Fruit fly (Drosophila melanogaster): ENCODE measurements around the gene Obp19c.
A peak's percentile ranks its signal among the peaks of the same experiment; 100 is the strongest.

Obp19c gene

DNA sequence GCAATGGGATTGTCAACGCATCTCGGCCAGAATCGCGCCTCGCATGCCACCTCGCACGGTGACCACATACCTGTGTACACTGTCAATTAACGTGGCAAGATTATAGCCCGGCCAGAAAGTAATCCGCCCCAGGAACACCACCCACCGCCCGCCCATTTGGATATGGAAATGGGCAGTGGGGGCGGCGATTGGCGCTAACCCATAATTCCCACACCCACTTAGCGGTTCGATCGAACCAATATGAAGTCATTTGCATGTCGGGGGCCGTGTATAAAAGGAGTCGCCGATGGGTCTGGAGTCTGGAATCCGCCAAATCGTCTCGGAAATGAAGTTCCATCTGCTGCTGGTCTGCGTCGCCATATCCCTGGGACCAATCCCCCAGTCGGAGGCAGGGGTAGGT is 3.3 kb downstream of the Obp19c start, which contains the start of gene Obp19a:
Gene Obp19a, plus strand, starts transcription at position 301 of the 400 bp plus-strand sequence.
- TF ChIP-seq achi (GFP tag; optimal IDR thresholded peaks at IDR 0.05) (no peak), Sox15 (GFP tag; optimal IDR thresholded peaks at IDR 0.05) (no peak), CG3032 (tag; optimal IDR thresholded peaks at IDR 0.05) (no peak), Eip75B (GFP tag; optimal IDR thresholded peaks at IDR 0.05) (no peak), CG3919 (GFP tag; optimal IDR thresholded peaks at IDR 0.05) (no peak), CG6163 (GFP tag; IDR thresholded peaks at IDR 0.05) (no peak)

DNA sequence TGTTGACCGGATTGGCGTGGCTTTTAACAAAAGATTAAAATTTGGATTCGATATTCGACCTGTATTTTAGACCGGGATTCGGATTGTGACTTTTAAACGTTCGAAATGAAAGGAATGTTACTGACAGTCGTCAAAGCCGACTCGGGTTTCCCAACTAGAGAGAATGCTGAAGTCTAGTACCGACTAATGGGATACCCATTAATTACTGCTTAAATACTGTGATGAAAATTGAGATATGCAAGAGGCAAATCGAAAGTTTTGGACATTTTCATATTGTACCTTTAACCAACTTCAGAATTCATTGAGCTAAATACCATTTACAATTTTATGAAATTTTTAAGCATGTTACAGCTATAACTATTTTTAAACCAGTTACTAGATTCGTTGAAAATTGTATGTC is 4.7 kb downstream of the Obp19c start, which contains the start of gene CG15458:
Gene CG15458, minus strand, starts transcription at position 101 of the 400 bp plus-strand sequence.
- TF ChIP-seq pdm3 (GFP tag; optimal IDR thresholded peaks at IDR 0.05) (no peak), Hr38 (GFP tag; optimal IDR thresholded peaks at IDR 0.05) (no peak), CG15336 (GFP tag; IDR thresholded peaks at IDR 0.05) (no peak), CG8119 (GFP tag; IDR thresholded peaks at IDR 0.05) (no peak), CG34406 (GFP tag; optimal IDR thresholded peaks at IDR 0.05) (no peak), CG11762 (GFP tag; optimal IDR thresholded peaks at IDR 0.05; ENCODE audit: insufficient read depth) (no peak), CG6276 (GFP tag; optimal IDR thresholded peaks at IDR 0.05) (no peak)

DNA sequence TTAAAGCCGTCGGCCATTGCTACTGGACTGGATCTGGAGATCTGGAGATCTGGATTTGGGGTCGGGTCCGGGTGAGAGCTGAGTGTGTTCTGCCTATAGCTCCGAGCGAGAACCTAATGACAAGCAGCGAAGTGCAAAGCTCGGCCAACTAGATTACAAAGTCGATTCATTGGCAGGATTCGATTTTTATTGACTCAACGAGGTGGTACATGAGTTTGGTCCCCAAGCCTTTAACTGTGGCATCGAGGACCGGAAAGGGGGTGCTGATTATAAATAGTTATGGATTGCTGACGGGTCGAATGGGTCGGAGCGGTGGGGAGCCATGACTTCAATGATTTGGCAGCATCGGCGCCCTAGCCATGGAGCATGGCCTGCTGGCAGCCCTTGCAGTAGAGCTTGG is 5.3 kb downstream of the Obp19c start, which contains the start of gene CG15459:
Gene CG15459, minus strand, starts transcription at position 101 of the 400 bp plus-strand sequence.
- TF ChIP-seq CG8632 (GFP tag; optimal IDR thresholded peaks at IDR 0.05) (no peak), CG1621 (tag; optimal IDR thresholded peaks at IDR 0.05) (no peak), CG4318 (GFP tag; optimal IDR thresholded peaks at IDR 0.05) (no peak), Sox102F (GFP tag; optimal IDR thresholded peaks at IDR 0.05) (no peak), Met (GFP tag; optimal IDR thresholded peaks at IDR 0.05) (no peak), Lpt (GFP tag; optimal IDR thresholded peaks at IDR 0.05) (no peak), Eip75B (GFP tag; optimal IDR thresholded peaks at IDR 0.05) (no peak), CG11902 (GFP tag; optimal IDR thresholded peaks at IDR 0.05) (no peak), CG34406 (GFP tag; optimal IDR thresholded peaks at IDR 0.05) (no peak), CG15336 (GFP tag; IDR thresholded peaks at IDR 0.05) (no peak), net (GFP tag; optimal IDR thresholded peaks at IDR 0.05) (no peak), vri (GFP tag; optimal IDR thresholded peaks at IDR 0.05) (no peak)

dm6 chrX:20411635-20412034 is 7.1 kb downstream of the Obp19c start:
- TF ChIP-seq CG6163 (GFP tag; IDR thresholded peaks at IDR 0.05), result no peak
- no peak for TF ChIP-seq CG3032 (tag; optimal IDR thresholded peaks at IDR 0.05)
- TF ChIP-seq lz (GFP tag; optimal IDR thresholded peaks at IDR 0.05), result no peak
- no peak for TF ChIP-seq CG32006 (GFP tag; optimal IDR thresholded peaks at IDR 0.05)

dm6 chrX:20394066-20394913 is 24.5 kb downstream of the Obp19c start, which contains the start of gene HERC2:
Gene HERC2, plus strand, starts transcription at chrX:20394395.
- no peak for TF ChIP-seq dac (GFP tag; optimal IDR thresholded peaks at IDR 0.05)
- no peak for TF ChIP-seq CG4318 (GFP tag; optimal IDR thresholded peaks at IDR 0.05)
- no peak for TF ChIP-seq net (GFP tag; optimal IDR thresholded peaks at IDR 0.05)
- peak; percentile 62 for TF ChIP-seq topi (GFP tag; optimal IDR thresholded peaks at IDR 0.05)
- TF ChIP-seq CG16779 (tag; optimal IDR thresholded peaks at IDR 0.05), result no peak
- TF ChIP-seq CG6792 (GFP tag; optimal IDR thresholded peaks at IDR 0.05), result no peak
- TF ChIP-seq dsx (GFP tag; optimal IDR thresholded peaks at IDR 0.05; ENCODE audit: poor library complexity, severe bottlenecking), result no peak
- no peak for TF ChIP-seq CG8319 (GFP tag; optimal IDR thresholded peaks at IDR 0.05)
- no peak for TF ChIP-seq CG1621 (tag; optimal IDR thresholded peaks at IDR 0.05)
- no peak for TF ChIP-seq vri (GFP tag; optimal IDR thresholded peaks at IDR 0.05)
- no peak; the same call in 1 of the 2 replicates for TF ChIP-seq CG11294 (GFP tag; IDR thresholded peaks at IDR 0.05)
- TF ChIP-seq CG11762 (GFP tag; optimal IDR thresholded peaks at IDR 0.05; ENCODE audit: insufficient read depth), result no peak
- TF ChIP-seq fkh (GFP tag; optimal IDR thresholded peaks at IDR 0.05), result no peak
- TF ChIP-seq Hr38 (GFP tag; optimal IDR thresholded peaks at IDR 0.05), result no peak
- TF ChIP-seq Hr4 (GFP tag; optimal IDR thresholded peaks at IDR 0.05), result no peak
- no peak for TF ChIP-seq CG3919 (GFP tag; optimal IDR thresholded peaks at IDR 0.05)
- no peak for TF ChIP-seq salr (GFP tag; optimal IDR thresholded peaks at IDR 0.05)
- peak; percentile 45 for TF ChIP-seq CG3032 (tag; optimal IDR thresholded peaks at IDR 0.05)
- TF ChIP-seq Ets96B (tag; optimal IDR thresholded peaks at IDR 0.05), result peak; percentile 33
- TF ChIP-seq Eip93F (GFP tag; optimal IDR thresholded peaks at IDR 0.05), result no peak
- TF ChIP-seq esn (GFP tag; optimal IDR thresholded peaks at IDR 0.05), result peak; percentile 53
- TF ChIP-seq eg (GFP tag; IDR thresholded peaks at IDR 0.05), result peak; percentile 74
- TF ChIP-seq CG10631 (GFP tag; optimal IDR thresholded peaks at IDR 0.05), result no peak
- TF ChIP-seq CG15336 (GFP tag; IDR thresholded peaks at IDR 0.05), result peak; percentile 35; the same call in 1 of the 2 replicates
- peak; percentile 15 for TF ChIP-seq Sox15 (GFP tag; optimal IDR thresholded peaks at IDR 0.05)
- no peak for TF ChIP-seq CG32006 (GFP tag; optimal IDR thresholded peaks at IDR 0.05)
- no peak for TF ChIP-seq CG6854 (GFP tag; optimal IDR thresholded peaks at IDR 0.05)
